Fruit fly (Drosophila melanogaster) whole organism, wandering third instar larva: ENCODE results near the gene TM9SF3.

ENCODE experiments used
- Abd-B ChIP-seq: fragments of >200 bp; optimal IDR thresholded peaks from 2 replicates; lab custom pipeline; 2017; ENCODE audit warnings: missing biosample characterization, missing genetic modification characterization
- CG32264 ChIP-seq: fragments of 200-800 bp; sonication (Bioruptor generic); optimal IDR thresholded peaks from 2 replicates; lab custom pipeline; 2016; ENCODE audit warnings: missing biosample characterization, missing genetic modification characterization
- CG9705 ChIP-seq: fragments of 200-800 bp; sonication (Bioruptor generic); optimal IDR thresholded peaks from 2 replicates; lab custom pipeline; 2018; ENCODE audit warnings: missing biosample characterization, mild to moderate bottlenecking, missing genetic modification characterization
- CrebA ChIP-seq: fragments of 200-800 bp; sonication (Bioruptor generic); optimal IDR thresholded peaks from 2 replicates; lab custom pipeline; 2016; ENCODE audit warnings: missing biosample characterization, mild to moderate bottlenecking, missing genetic modification characterization, borderline replicate concordance
- Dfd ChIP-seq: fragments of >200 bp; optimal IDR thresholded peaks from 2 replicates; lab custom pipeline; 2017; ENCODE audit warnings: missing biosample characterization, missing genetic modification characterization
- Dif ChIP-seq: fragments of 200-275, 200-300 bp; sonication (Bioruptor generic); optimal IDR thresholded peaks from 2 replicates; lab custom pipeline; 2018; ENCODE audit warnings: missing biosample characterization, missing genetic modification characterization; ENCODE audit not compliant: partially characterized antibody
- GATAd ChIP-seq: sonication (Bioruptor generic); optimal IDR thresholded peaks from 2 replicates; lab custom pipeline; 2016; ENCODE audit warnings: missing biosample characterization, missing genetic modification characterization
- HLH106 ChIP-seq: fragments of 200-800 bp; optimal IDR thresholded peaks from 3 replicates; lab custom pipeline; 2019; ENCODE audit warnings: missing biosample characterization, mild to moderate bottlenecking, missing genetic modification characterization, moderate library complexity
- Hnf4 ChIP-seq: fragments of 200-800 bp; sonication (Bioruptor generic); optimal IDR thresholded peaks from 2 replicates; lab custom pipeline; 2016; ENCODE audit warnings: missing biosample characterization, mild to moderate bottlenecking, missing genetic modification characterization
- Hr78 ChIP-seq: fragments of >200 bp; optimal IDR thresholded peaks from 2 replicates; lab custom pipeline; 2017; ENCODE audit warnings: missing biosample characterization, missing genetic modification characterization
- Hr83 ChIP-seq: fragments of 200-300 bp; sonication (Bioruptor generic); optimal IDR thresholded peaks from 2 replicates; lab custom pipeline; 2016; ENCODE audit warnings: missing biosample characterization, mild to moderate bottlenecking, missing genetic modification characterization, moderate library complexity; ENCODE audit not compliant: poor library complexity, severe bottlenecking
- Jra ChIP-seq: sonication (Bioruptor generic); optimal IDR thresholded peaks from 2 replicates; lab custom pipeline; 2016; ENCODE audit warnings: missing biosample characterization, missing genetic modification characterization
- Myc ChIP-seq: fragments of >200 bp; optimal IDR thresholded peaks from 2 replicates; lab custom pipeline; 2017
- N ChIP-seq: fragments of >200 bp; optimal IDR thresholded peaks from 2 replicates; lab custom pipeline; 2018; ENCODE audit warnings: missing biosample characterization, missing external identifiers, missing genetic modification characterization
- OdsH ChIP-seq: fragments of 200-800 bp; sonication (Bioruptor generic); optimal IDR thresholded peaks from 2 replicates; lab custom pipeline; 2016; ENCODE audit warnings: missing biosample characterization, mild to moderate bottlenecking, missing genetic modification characterization
- Rel ChIP-seq, 2 experiments: fragments of 200-800 bp; sonication (Bioruptor generic) in 1 of 2; optimal IDR thresholded peaks; 2 replicates in 1 of 2; 3 replicates in 1 of 2; lab custom pipeline; 2016 to 2019; ENCODE audit warnings: mild to moderate bottlenecking in 2 of 2, missing biosample characterization in 2 of 2, missing genetic modification characterization in 2 of 2, moderate library complexity in 1 of 2
- Sp1 ChIP-seq: fragments of 200-800 bp; sonication (Bioruptor generic); optimal IDR thresholded peaks from 3 replicates; lab custom pipeline; 2019; ENCODE audit warnings: missing biosample characterization, mild to moderate bottlenecking, missing genetic modification characterization, moderate library complexity
- Vsx2 ChIP-seq: fragments of 200-300, 225-300 bp; sonication (Bioruptor generic); optimal IDR thresholded peaks from 2 replicates; lab custom pipeline; 2018; ENCODE audit warnings: missing biosample characterization, missing genetic modification characterization; ENCODE audit not compliant: partially characterized antibody
- br ChIP-seq: fragments of 200-800 bp; sonication (Bioruptor generic); optimal IDR thresholded peaks from 2 replicates; lab custom pipeline; 2016; ENCODE audit warnings: missing biosample characterization, missing genetic modification characterization
- brk ChIP-seq: fragments of 200-800 bp; sonication (Bioruptor generic); optimal IDR thresholded peaks from 2 replicates; lab custom pipeline; 2016; ENCODE audit warnings: missing biosample characterization, mild to moderate bottlenecking, missing genetic modification characterization
- dl ChIP-seq, 2 experiments: fragments of 175-275, 200-275 bp in 1 of 2; fragments of 200-275 bp in 1 of 2; sonication (Bioruptor generic); optimal IDR thresholded peaks; lab custom pipeline; 2018; ENCODE audit warnings: mild to moderate bottlenecking in 2 of 2, missing biosample characterization in 2 of 2, missing genetic modification characterization in 2 of 2, moderate library complexity in 2 of 2; ENCODE audit not compliant: partially characterized antibody in 2 of 2, insufficient read depth in 1 of 2
- dmrt93B ChIP-seq: fragments of 200-800 bp; sonication (Bioruptor generic); optimal IDR thresholded peaks from 2 replicates; lab custom pipeline; 2018; ENCODE audit warnings: missing biosample characterization, mild to moderate bottlenecking, missing genetic modification characterization
- dsf ChIP-seq: sonication (Bioruptor generic); optimal IDR thresholded peaks from 2 replicates; lab custom pipeline; 2016; ENCODE audit warnings: missing biosample characterization, missing genetic modification characterization, borderline replicate concordance
- ey ChIP-seq: fragments of 200-800 bp; sonication (Bioruptor generic); optimal IDR thresholded peaks from 2 replicates; lab custom pipeline; 2016; ENCODE audit warnings: missing biosample characterization, missing genetic modification characterization
- foxo ChIP-seq, 2 experiments: fragments of 200-800 bp; sonication (Bioruptor generic); optimal IDR thresholded peaks; 2 replicates in 1 of 2; 3 replicates in 1 of 2; lab custom pipeline; 2016 to 2017; ENCODE audit warnings: missing biosample characterization in 2 of 2, missing genetic modification characterization in 2 of 2
- fru ChIP-seq: fragments of 200-800 bp; sonication (Bioruptor generic); optimal IDR thresholded peaks from 3 replicates; lab custom pipeline; 2016; ENCODE audit warnings: missing biosample characterization, mild to moderate bottlenecking, missing genetic modification characterization
- jim ChIP-seq: fragments of 175-275, 200-325 bp; sonication (Bioruptor generic); optimal IDR thresholded peaks from 2 replicates; lab custom pipeline; 2016; ENCODE audit warnings: missing biosample characterization, mild to moderate bottlenecking, missing genetic modification characterization
- lola ChIP-seq: fragments of >200 bp; optimal IDR thresholded peaks from 2 replicates; lab custom pipeline; 2017; ENCODE audit warnings: missing biosample characterization, missing genetic modification characterization
- pan ChIP-seq: fragments of >200 bp; optimal IDR thresholded peaks from 2 replicates; lab custom pipeline; 2017
- psq ChIP-seq: fragments of 200-800 bp; sonication (Bioruptor generic); optimal IDR thresholded peaks from 3 replicates; lab custom pipeline; 2017; ENCODE audit warnings: missing biosample characterization, mild to moderate bottlenecking, missing genetic modification characterization, moderate library complexity
- rgr ChIP-seq: fragments of 200-800 bp; sonication (Bioruptor generic); optimal IDR thresholded peaks from 3 replicates; lab custom pipeline; 2016; ENCODE audit warnings: missing biosample characterization, mild to moderate bottlenecking, missing genetic modification characterization
- sage ChIP-seq: fragments of 200-800 bp; sonication (Bioruptor generic); optimal IDR thresholded peaks from 2 replicates; lab custom pipeline; 2016; ENCODE audit warnings: missing biosample characterization, mild to moderate bottlenecking, missing genetic modification characterization
- sv ChIP-seq: fragments of 200-800 bp; sonication (Bioruptor generic); optimal IDR thresholded peaks from 3 replicates; lab custom pipeline; 2016; ENCODE audit warnings: missing biosample characterization, missing genetic modification characterization
- tai ChIP-seq: sonication (Bioruptor generic); optimal IDR thresholded peaks from 2 replicates; lab custom pipeline; 2016; ENCODE audit warnings: missing biosample characterization, missing genetic modification characterization
- usp ChIP-seq: fragments of >200 bp; optimal IDR thresholded peaks from 2 replicates; lab custom pipeline; 2017; ENCODE audit warnings: missing biosample characterization, missing genetic modification characterization
- woc ChIP-seq: sonication (Bioruptor generic); optimal IDR thresholded peaks from 2 replicates; lab custom pipeline; 2016; ENCODE audit warnings: missing biosample characterization, mild to moderate bottlenecking, missing genetic modification characterization

The TM9SF3 gene

DNA sequence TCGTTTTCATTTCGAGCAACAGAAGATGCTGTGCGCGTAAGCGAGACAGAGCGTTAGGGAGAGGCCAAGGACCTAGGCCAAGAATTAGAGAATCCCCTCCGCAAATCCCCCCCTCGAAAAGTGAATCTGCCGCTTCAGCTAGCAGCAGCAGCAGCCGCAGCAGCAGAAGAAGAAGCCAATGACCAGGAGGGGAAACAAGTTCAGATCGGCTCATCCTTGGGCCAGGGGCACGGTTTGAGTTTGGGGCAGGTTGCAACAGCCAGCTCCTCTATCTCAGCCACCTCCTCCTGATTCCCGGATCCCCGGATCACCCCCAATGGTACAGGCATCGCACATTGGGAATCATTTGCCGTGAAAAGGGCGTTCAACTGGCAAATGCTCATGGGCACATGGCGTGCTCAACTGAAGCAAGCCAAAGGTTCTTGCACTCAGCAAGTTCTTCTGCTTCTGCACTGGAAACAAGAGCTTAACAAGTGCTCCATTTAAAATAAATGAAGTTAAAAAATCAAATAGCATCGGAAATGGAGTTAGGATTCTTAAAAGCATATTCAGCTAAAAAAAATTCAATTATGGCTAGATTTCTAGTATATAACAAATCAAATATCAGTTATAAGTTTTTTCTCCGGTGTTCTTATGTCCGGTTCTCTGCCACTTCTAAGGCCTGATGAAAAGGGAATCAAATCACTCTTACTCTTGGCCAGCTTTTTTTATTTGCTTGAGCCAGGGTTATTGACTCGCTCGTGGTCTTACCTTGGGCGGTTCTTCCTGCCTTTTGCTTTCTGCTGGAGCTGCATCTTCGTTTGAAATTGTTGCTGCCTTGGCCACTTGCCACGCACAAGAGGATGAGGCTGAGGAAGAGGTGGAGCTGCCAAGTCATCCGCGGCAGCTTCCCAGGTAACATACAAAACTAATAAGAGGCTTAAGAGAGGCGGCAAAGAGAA, 29.7 kb upstream of the TM9SF3 start (continued):
- TF ChIP-seq Dif (GFP tag; lab: Kevin White, UChicago), result no peak
- TF ChIP-seq Hnf4 (GFP tag; lab: Kevin White, UChicago), result peak; percentile 77
- TF ChIP-seq N (GFP tag; lab: Kevin White, UChicago), result no peak

- no peak for TF ChIP-seq Myc (lab: Kevin White, UChicago)
- TF ChIP-seq ey, result no peak
- no peak for TF ChIP-seq Hr78 (GFP tag; lab: Kevin White, UChicago)
- TF ChIP-seq Hr83 (GFP tag; lab: Kevin White, UChicago), result no peak
- no peak for TF ChIP-seq dmrt93B (GFP tag; lab: Kevin White, UChicago)
- no peak for TF ChIP-seq brk (GFP tag; lab: Kevin White, UChicago)
- no peak for TF ChIP-seq CG32264 (GFP tag; lab: Kevin White, UChicago)
- no peak for TF ChIP-seq foxo (GFP tag; optimal IDR thresholded peaks at IDR 0.05; lab: Kevin White, UChicago)
- TF ChIP-seq sv (GFP tag; lab: Kevin White, UChicago), result no peak
- TF ChIP-seq Sp1 (GFP tag; lab: Kevin White, UChicago), result no peak
- no peak for TF ChIP-seq dsf (GFP tag; lab: Kevin White, UChicago)
- TF ChIP-seq Rel (GFP tag; optimal IDR thresholded peaks at IDR 0.05; lab: Kevin White, UChicago), result no peak
- TF ChIP-seq Rel (tag; optimal IDR thresholded peaks at IDR 0.05; lab: Kevin White, UChicago), result no peak
- TF ChIP-seq CrebA (GFP tag; lab: Kevin White, UChicago), result no peak
- TF ChIP-seq sage (GFP tag; lab: Kevin White, UChicago), result no peak
- no peak for TF ChIP-seq usp
Observed at dm6 chr3L:5631917-5632316, 28.1 kb upstream of the TM9SF3 start.

- TF ChIP-seq Dif (GFP tag; lab: Kevin White, UChicago), result peak; percentile 91
- TF ChIP-seq jim (GFP tag; lab: Kevin White, UChicago), result no peak
- TF ChIP-seq psq (GFP tag; lab: Kevin White, UChicago), result peak; percentile 27
- TF ChIP-seq GATAd (GFP tag; lab: Kevin White, UChicago), result no peak
- TF ChIP-seq pan (lab: Kevin White, UChicago), result no peak
- peak in 1 of 2 experiments; percentile 75 for TF ChIP-seq dl (GFP tag; optimal IDR thresholded peaks at IDR 0.05; lab: Kevin White, UChicago; ENCODE audit: insufficient read depth in 1 of 2, partially characterized antibody in 2 of 2)
- TF ChIP-seq br (GFP tag; lab: Kevin White, UChicago), result no peak
- peak; percentile 81 for TF ChIP-seq Vsx2 (GFP tag; lab: Kevin White, UChicago)
- no peak for TF ChIP-seq HLH106 (tag; lab: Kevin White, UChicago)
- peak; percentile 3 for TF ChIP-seq Hr83 (GFP tag; lab: Kevin White, UChicago)
- no peak for TF ChIP-seq Myc (lab: Kevin White, UChicago)
- TF ChIP-seq Dfd (GFP tag; lab: Kevin White, UChicago), result no peak
Observed at dm6 chr3L:5630608-5631080, 26.9 kb upstream of the TM9SF3 start, which contains the start of gene Blimp-1. Gene Blimp-1, plus strand, starts transcription at chr3L:5630983.

dm6 chr3L:5630176-5630583, 26.4 kb upstream of the TM9SF3 start:
- no peak for TF ChIP-seq Dif (GFP tag; lab: Kevin White, UChicago)
- TF ChIP-seq Hr83 (GFP tag; lab: Kevin White, UChicago), result no peak
- TF ChIP-seq woc (GFP tag; lab: Kevin White, UChicago), result peak; percentile 53
- TF ChIP-seq Vsx2 (GFP tag; lab: Kevin White, UChicago), result no peak
- no peak for TF ChIP-seq Hnf4 (GFP tag; lab: Kevin White, UChicago)
- no peak for TF ChIP-seq CG9705 (GFP tag; lab: Kevin White, UChicago)
- TF ChIP-seq rgr (GFP tag; lab: Kevin White, UChicago), result peak; percentile 8
- TF ChIP-seq dmrt93B (GFP tag; lab: Kevin White, UChicago), result no peak
- TF ChIP-seq CG32264 (GFP tag; lab: Kevin White, UChicago), result no peak
- peak; percentile 4 for TF ChIP-seq OdsH (GFP tag; lab: Kevin White, UChicago)
- no peak for TF ChIP-seq tai
- no peak for TF ChIP-seq sv (GFP tag; lab: Kevin White, UChicago)
- TF ChIP-seq Myc (lab: Kevin White, UChicago), result no peak
- TF ChIP-seq GATAd (GFP tag; lab: Kevin White, UChicago), result no peak
- TF ChIP-seq dl (GFP tag; optimal IDR thresholded peaks at IDR 0.05; lab: Kevin White, UChicago; ENCODE audit: insufficient read depth in 1 of 2, partially characterized antibody in 2 of 2), result no peak
- TF ChIP-seq Sp1 (GFP tag; lab: Kevin White, UChicago), result peak; percentile 55
- TF ChIP-seq N (GFP tag; lab: Kevin White, UChicago), result no peak
- peak in 1 of 2 experiments; percentile 71 for TF ChIP-seq foxo (GFP tag; optimal IDR thresholded peaks at IDR 0.05; lab: Kevin White, UChicago)
- TF ChIP-seq pan (lab: Kevin White, UChicago), result no peak
- TF ChIP-seq Dfd (GFP tag; lab: Kevin White, UChicago), result peak; percentile 13
- no peak for TF ChIP-seq Hr78 (GFP tag; lab: Kevin White, UChicago)
- no peak for TF ChIP-seq Rel (GFP tag; optimal IDR thresholded peaks at IDR 0.05; lab: Kevin White, UChicago)
- no peak for TF ChIP-seq Rel (tag; optimal IDR thresholded peaks at IDR 0.05; lab: Kevin White, UChicago)
- TF ChIP-seq Abd-B (GFP tag; lab: Kevin White, UChicago), result no peak
- TF ChIP-seq Jra (GFP tag; lab: Kevin White, UChicago), result no peak
- no peak for TF ChIP-seq sage (GFP tag; lab: Kevin White, UChicago)
- TF ChIP-seq usp, result no peak
- TF ChIP-seq psq (GFP tag; lab: Kevin White, UChicago), result peak; percentile 51
- TF ChIP-seq lola (GFP tag; lab: Kevin White, UChicago), result no peak
- TF ChIP-seq ey, result peak; percentile 35
- peak; percentile 66 for TF ChIP-seq fru
- TF ChIP-seq brk (GFP tag; lab: Kevin White, UChicago), result no peak
